Worm (Caenorhabditis elegans): Measurements from ENCODE around the gene sec-22.

Gene sec-22

DNA sequence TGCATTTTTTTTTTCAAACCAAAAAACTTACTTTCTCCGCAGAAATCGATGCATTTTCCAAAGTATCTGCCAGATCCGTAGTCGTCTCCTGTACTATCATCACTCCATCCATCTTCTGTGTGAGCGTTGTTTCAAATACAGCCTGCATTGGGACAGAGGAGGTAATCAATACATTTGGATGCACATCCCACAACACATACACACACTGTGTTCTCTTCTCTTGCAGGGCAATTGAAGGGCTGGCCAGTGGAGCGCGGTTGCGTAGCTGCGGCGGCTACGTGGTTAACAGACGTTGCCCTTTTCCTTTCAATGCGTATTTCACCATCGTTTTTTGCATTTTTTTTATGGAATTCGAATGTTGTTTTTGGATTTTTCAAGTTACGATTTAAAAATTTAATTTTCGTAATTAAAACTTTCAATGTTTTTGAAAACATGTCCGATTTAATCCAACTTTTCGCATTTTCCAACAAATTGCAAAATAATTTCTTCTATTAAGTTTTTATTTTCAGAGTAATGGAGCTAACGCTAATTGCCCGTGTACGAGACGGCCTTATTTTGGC is at the start of gene sec-22, which contains the start of gene stau-1:
Gene sec-22 (plus strand): TSS at position 510 of the 560 bp plus-strand sequence.
Gene stau-1 (minus strand): TSS at position 248 of the 560 bp plus-strand sequence.
- 0 out of 2 replicates have a peak, but pooled peaks have one; percentile 33 for TF ChIP-seq tab-1 (GFP tag; IDR thresholded peaks at IDR 0.05)
- no peak for TF ChIP-seq ztf-23 (GFP tag; IDR thresholded peaks at IDR 0.05)
- TF ChIP-seq T22C8.4 (GFP tag; IDR thresholded peaks at IDR 0.05) = peak; percentile 39; the same call in 1 of the 2 replicates
- TF ChIP-seq flt-1 (GFP tag; IDR thresholded peaks at IDR 0.05) = 0 out of 2 replicates have a peak, but pooled peaks have one; percentile 37

DNA sequence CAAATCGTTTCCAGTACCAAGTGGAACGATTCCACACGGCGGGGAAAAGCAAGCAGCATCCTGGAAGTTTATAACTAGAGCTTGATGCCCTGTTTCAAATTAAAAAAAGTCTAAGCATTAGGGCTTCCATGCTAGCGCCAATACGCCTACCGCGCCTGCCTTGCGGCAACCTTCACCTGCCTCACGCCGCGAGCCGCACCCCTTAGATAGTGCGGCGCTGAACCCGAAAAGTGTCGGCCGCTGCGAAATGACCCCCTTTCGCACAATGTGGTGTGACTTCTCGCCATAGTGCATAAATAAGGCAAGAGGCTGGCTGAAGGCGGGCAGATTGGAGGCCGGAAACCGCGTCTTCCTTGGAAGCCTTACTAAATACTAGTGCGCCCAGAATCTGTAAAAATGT is 48.9 kb upstream of the sec-22 start:
- no peak for TF ChIP-seq med-1 (GFP tag; optimal IDR thresholded peaks at IDR 0.05; ENCODE audit: insufficient read depth)
- peak; percentile 39; the same call in 1 of the 2 replicates for TF ChIP-seq flt-1 (GFP tag; IDR thresholded peaks at IDR 0.05)
- no peak for TF ChIP-seq ref-1 (GFP tag; conservative IDR thresholded peaks at IDR 0.05)
- TF ChIP-seq ztf-29 (GFP tag; IDR thresholded peaks at IDR 0.05) = no peak
- no peak for TF ChIP-seq tab-1 (GFP tag; IDR thresholded peaks at IDR 0.05)
- TF ChIP-seq ztf-23 (GFP tag; IDR thresholded peaks at IDR 0.05) = peak; percentile 38; the same call in 1 of the 2 replicates

DNA sequence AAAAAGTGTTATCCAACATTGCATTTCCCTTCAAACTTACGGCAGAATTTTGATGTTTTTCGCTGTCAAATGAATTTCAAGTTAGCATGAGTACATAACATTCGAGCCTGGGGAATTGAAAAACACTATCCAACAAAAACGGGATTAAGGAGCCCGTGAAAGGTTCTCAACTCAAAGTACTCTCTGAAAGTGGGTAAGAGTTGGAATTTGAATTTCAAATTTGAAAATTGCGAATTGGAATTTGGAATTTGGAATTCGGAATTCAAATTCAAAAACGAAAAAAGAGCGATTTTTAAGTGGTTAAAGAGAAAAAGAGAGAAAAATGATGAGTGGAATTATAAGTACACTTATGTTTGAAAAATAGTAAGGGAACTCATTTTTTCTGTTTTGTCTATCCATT is 44.1 kb upstream of the sec-22 start, which contains the start of the genes C09E10.3 and dgk-1:
Gene C09E10.3 (minus strand): TSS at position 101 of the 400 bp plus-strand sequence.
Gene dgk-1 (minus strand): TSS at position 183 of the 400 bp plus-strand sequence.
- TF ChIP-seq tab-1 (GFP tag; IDR thresholded peaks at IDR 0.05) (no peak), T22C8.4 (GFP tag; IDR thresholded peaks at IDR 0.05) (no peak), ztf-23 (GFP tag; IDR thresholded peaks at IDR 0.05) (no peak), flt-1 (GFP tag; IDR thresholded peaks at IDR 0.05) (no peak), ztf-29 (GFP tag; IDR thresholded peaks at IDR 0.05) (no peak), ref-1 (GFP tag; conservative IDR thresholded peaks at IDR 0.05) (no peak), med-1 (GFP tag; optimal IDR thresholded peaks at IDR 0.05; ENCODE audit: insufficient read depth) (no peak), klf-2 (GFP tag; conservative IDR thresholded peaks at IDR 0.05) (no peak), cog-1 (tag; optimal IDR thresholded peaks at IDR 0.05) (no peak)

DNA sequence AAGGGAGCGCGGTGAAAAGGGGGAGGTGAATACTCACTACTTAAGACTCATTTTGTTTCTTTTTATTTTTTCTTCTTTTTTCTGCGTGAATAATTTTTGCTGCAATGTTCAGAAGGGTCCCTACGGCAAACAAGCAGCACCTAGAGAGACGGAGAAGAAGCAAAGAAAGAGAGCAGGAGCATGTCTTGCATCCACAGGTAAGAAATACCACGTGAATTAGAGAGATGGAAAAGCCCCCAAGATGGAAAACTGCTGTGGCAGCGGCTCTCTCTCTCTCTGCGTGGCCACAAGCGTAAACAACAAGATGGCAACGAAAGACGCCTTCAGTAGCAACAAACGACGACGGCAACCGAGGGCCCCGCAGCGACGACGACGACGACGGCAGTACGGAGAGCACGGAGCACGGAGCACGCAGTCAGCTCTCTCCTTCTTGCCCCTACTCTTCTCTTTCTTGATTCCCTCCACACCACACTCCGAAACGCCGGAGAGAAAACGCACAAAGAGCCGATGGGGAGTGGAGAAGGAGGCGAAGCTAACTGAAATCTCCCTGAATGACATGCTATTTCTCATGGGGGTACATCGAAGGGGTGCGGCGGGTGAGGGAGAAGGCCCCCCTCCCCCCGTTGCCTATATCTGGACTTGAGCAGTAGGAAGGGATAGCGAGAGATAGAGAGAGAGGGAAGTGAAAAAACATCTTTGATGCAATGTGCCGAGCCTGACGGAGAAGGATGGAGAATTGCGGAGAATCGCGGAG is 42.5 kb upstream of the sec-22 start:
- TF ChIP-seq tab-1 (GFP tag; IDR thresholded peaks at IDR 0.05) (0 out of 2 replicates have a peak, but pooled peaks have one; percentile 57), klf-2 (GFP tag; conservative IDR thresholded peaks at IDR 0.05) (0 out of 2 replicates have a peak, but pooled peaks have one; percentile 14), ztf-29 (GFP tag; IDR thresholded peaks at IDR 0.05) (peak; percentile 26; the same call in 1 of the 2 replicates), ztf-23 (GFP tag; IDR thresholded peaks at IDR 0.05) (no peak), flt-1 (GFP tag; IDR thresholded peaks at IDR 0.05) (peak; percentile 60; the same call in 1 of the 2 replicates), med-1 (GFP tag; optimal IDR thresholded peaks at IDR 0.05; ENCODE audit: insufficient read depth) (no peak), T22C8.4 (GFP tag; IDR thresholded peaks at IDR 0.05) (no peak), ref-1 (GFP tag; conservative IDR thresholded peaks at IDR 0.05) (no peak), cog-1 (tag; optimal IDR thresholded peaks at IDR 0.05) (peak; percentile 37)

DNA sequence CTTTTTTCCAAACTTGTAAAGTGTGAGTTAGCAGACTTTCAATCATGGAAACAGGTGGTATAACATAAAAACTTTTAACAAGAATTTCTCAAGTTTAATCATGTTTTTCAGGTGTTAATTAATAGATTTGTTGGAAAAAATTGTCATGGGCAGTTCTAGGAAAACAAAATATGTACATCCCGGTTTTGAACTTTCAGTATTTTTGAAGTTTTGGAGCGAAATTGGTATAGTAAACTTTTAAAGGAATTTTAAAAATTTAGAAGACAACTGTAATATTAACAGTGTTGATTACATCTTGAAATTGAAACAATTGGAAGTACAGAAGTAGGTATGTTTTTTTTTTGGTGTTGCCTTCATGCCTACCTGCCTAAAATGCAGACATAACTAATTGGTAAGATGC is 40.7 kb upstream of the sec-22 start:
- TF ChIP-seq T22C8.4 (GFP tag; IDR thresholded peaks at IDR 0.05) (no peak), ref-1 (GFP tag; conservative IDR thresholded peaks at IDR 0.05) (no peak), ztf-29 (GFP tag; IDR thresholded peaks at IDR 0.05) (no peak), flt-1 (GFP tag; IDR thresholded peaks at IDR 0.05) (no peak), tab-1 (GFP tag; IDR thresholded peaks at IDR 0.05) (no peak), med-1 (GFP tag; optimal IDR thresholded peaks at IDR 0.05; ENCODE audit: insufficient read depth) (no peak), cog-1 (tag; optimal IDR thresholded peaks at IDR 0.05) (no peak), klf-2 (GFP tag; conservative IDR thresholded peaks at IDR 0.05) (no peak), ztf-23 (GFP tag; IDR thresholded peaks at IDR 0.05) (no peak)

DNA sequence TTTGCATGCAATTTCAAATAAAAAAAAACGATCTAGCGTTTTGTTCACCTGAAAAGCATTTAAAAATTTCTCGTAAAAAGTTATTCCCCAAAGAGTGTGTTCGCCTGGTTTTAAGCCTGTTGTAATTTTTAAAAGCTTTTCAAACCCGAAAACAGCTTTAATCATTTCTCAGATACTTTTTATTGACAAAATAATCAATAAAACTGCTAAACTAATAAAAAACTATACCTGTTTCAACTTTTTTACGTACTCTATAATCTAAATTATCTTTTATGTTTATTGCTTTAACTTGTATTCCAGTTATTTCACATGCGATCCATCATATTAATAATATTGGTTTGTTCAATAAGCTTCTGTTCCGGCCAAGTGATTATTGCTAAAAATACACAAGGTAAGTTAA is 31.3 kb upstream of the sec-22 start, which contains the start of gene cutl-21:
Gene cutl-21 (plus strand): TSS at position 301 of the 400 bp plus-strand sequence.
- TF ChIP-seq flt-1 (GFP tag; IDR thresholded peaks at IDR 0.05) = no peak
- no peak for TF ChIP-seq klf-2 (GFP tag; conservative IDR thresholded peaks at IDR 0.05)
- no peak for TF ChIP-seq tab-1 (GFP tag; IDR thresholded peaks at IDR 0.05)
- no peak for TF ChIP-seq cog-1 (tag; optimal IDR thresholded peaks at IDR 0.05)
- no peak for TF ChIP-seq ref-1 (GFP tag; conservative IDR thresholded peaks at IDR 0.05)
- TF ChIP-seq ztf-29 (GFP tag; IDR thresholded peaks at IDR 0.05) = no peak
- TF ChIP-seq med-1 (GFP tag; optimal IDR thresholded peaks at IDR 0.05; ENCODE audit: insufficient read depth) = no peak
- no peak for TF ChIP-seq ztf-23 (GFP tag; IDR thresholded peaks at IDR 0.05)
- TF ChIP-seq T22C8.4 (GFP tag; IDR thresholded peaks at IDR 0.05) = no peak

DNA sequence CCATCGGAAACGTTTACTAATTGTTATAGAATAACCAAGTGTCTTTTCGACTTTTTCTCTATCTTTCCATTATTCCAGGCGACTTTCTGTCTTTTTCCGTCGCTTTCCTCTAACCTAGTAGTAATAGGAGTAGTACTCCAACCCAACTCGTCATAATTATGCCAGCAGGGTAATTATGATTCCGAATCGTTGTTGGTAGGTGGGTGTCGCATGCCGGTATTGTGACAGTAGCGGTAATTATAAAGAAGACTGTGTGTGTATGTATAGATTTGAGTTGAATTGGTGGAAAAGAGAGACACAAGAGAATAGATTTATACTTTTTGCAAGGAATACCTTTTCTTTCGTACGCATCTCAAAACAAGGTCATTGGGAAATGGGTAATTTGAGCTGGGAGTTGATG is 30.3 kb upstream of the sec-22 start:
- TF ChIP-seq flt-1 (GFP tag; IDR thresholded peaks at IDR 0.05) = no peak
- no peak for TF ChIP-seq ztf-29 (GFP tag; IDR thresholded peaks at IDR 0.05)
- no peak for TF ChIP-seq med-1 (GFP tag; optimal IDR thresholded peaks at IDR 0.05; ENCODE audit: insufficient read depth)
- no peak for TF ChIP-seq ztf-23 (GFP tag; IDR thresholded peaks at IDR 0.05)
- TF ChIP-seq T22C8.4 (GFP tag; IDR thresholded peaks at IDR 0.05) = no peak
- TF ChIP-seq ref-1 (GFP tag; conservative IDR thresholded peaks at IDR 0.05) = no peak
- TF ChIP-seq tab-1 (GFP tag; IDR thresholded peaks at IDR 0.05) = no peak

DNA sequence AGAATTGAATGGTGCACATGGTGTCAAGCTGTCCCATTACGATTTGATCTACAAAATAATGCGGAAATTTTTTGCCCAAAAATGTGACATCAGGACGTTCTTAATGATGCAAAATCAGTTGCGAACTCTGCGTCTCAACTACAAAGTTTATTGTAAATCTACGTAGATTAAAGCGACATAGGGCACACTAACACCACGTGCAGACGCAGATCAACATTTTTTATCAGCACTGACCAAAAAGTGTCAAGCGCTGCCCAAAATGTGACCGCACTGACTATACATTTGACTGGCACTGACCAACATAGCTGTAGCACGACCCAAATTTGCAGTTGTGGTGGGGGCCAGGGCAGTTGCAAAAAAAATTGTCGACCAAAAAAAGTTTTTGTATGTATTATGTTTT is 25.8 kb upstream of the sec-22 start:
- TF ChIP-seq T22C8.4 (GFP tag; IDR thresholded peaks at IDR 0.05) (no peak), tab-1 (GFP tag; IDR thresholded peaks at IDR 0.05) (no peak), ref-1 (GFP tag; conservative IDR thresholded peaks at IDR 0.05) (no peak), ztf-29 (GFP tag; IDR thresholded peaks at IDR 0.05) (no peak), flt-1 (GFP tag; IDR thresholded peaks at IDR 0.05) (no peak), klf-2 (GFP tag; conservative IDR thresholded peaks at IDR 0.05) (no peak), med-1 (GFP tag; optimal IDR thresholded peaks at IDR 0.05; ENCODE audit: insufficient read depth) (no peak), ztf-23 (GFP tag; IDR thresholded peaks at IDR 0.05) (no peak), cog-1 (tag; optimal IDR thresholded peaks at IDR 0.05) (no peak)
